Fruit fly (Drosophila melanogaster): Measurements from ENCODE around the gene CG12320.
A peak's percentile ranks its signal among the peaks of the same experiment; 100 is the strongest.

Gene CG12320

DNA sequence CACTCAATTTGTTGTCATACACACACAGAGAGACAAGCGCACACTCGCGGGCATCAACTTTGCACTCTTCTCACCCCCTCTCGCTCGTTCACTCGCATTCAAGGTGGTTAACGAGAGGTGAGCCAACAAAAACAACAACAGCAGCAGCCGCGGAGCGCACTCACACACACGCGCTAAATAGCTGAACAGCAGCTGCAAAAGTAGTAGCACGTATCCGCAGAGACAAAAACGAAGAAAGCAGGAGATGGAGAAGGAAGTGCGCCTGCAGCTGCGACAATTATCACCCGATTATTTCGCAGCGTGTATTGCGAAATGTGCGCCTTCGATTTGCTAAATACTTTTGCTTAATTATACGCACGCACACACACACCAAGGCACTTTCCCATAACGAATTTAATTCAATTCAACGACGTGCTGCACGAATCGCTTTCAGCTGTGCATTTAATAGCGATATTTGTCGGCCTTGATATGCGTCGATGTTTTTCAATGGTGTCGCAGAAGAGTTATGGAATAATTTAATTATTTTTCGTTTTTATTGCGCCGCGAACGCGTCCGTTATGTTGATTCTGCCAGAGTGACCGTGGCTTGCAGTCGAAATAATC, 45.9 kb upstream of the CG12320 start (continued):
- TF ChIP-seq CG12391 (tag; optimal IDR thresholded peaks at IDR 0.05) = no peak
- no peak for TF ChIP-seq CG1602 (GFP tag; optimal IDR thresholded peaks at IDR 0.05)
- no peak for TF ChIP-seq Nf-YA (GFP tag; IDR thresholded peaks at IDR 0.05)
- no peak for TF ChIP-seq Mrtf (GFP tag; IDR thresholded peaks at IDR 0.05)
- TF ChIP-seq eve (GFP tag; optimal IDR thresholded peaks at IDR 0.05) = no peak
- no peak for TF ChIP-seq hth (optimal IDR thresholded peaks at IDR 0.05)
- no peak for TF ChIP-seq Kr (GFP tag; optimal IDR thresholded peaks at IDR 0.05)
- TF ChIP-seq CG10979 (tag; optimal IDR thresholded peaks at IDR 0.05) = no peak
- peak; percentile 17 for TF ChIP-seq Bteb2 (GFP tag; optimal IDR thresholded peaks at IDR 0.05)
- TF ChIP-seq E2f1 (GFP tag; IDR thresholded peaks at IDR 0.05) = no peak
- TF ChIP-seq CG11398 (GFP tag; optimal IDR thresholded peaks at IDR 0.05) = peak; percentile 40
- TF ChIP-seq CG14667 (GFP tag; IDR thresholded peaks at IDR 0.05) = no peak
- no peak; the same call in 2 of the 3 replicates for TF ChIP-seq ken (GFP tag; IDR thresholded peaks at IDR 0.05)
- no peak for TF ChIP-seq Spps (tag; optimal IDR thresholded peaks at IDR 0.05)
- TF ChIP-seq caup (GFP tag; optimal IDR thresholded peaks at IDR 0.05; ENCODE audit: severe bottlenecking) = peak; percentile 60
- peak; percentile 22 for TF ChIP-seq CG3163 (GFP tag; optimal IDR thresholded peaks at IDR 0.05)
- no peak for TF ChIP-seq Nf-YB (GFP tag; optimal IDR thresholded peaks at IDR 0.05)
- no peak for TF ChIP-seq Usf (GFP tag; optimal IDR thresholded peaks at IDR 0.05)
- no peak for TF ChIP-seq ab (GFP tag; optimal IDR thresholded peaks at IDR 0.05)
- TF ChIP-seq tgo (GFP tag; IDR thresholded peaks at IDR 0.05) = no peak; the same call in 2 of the 3 replicates
- no peak for TF ChIP-seq CG5245 (GFP tag; optimal IDR thresholded peaks at IDR 0.05)
- TF ChIP-seq CG10366 (GFP tag; IDR thresholded peaks at IDR 0.05) = no peak
- TF ChIP-seq twi (tag; optimal IDR thresholded peaks at IDR 0.05) = no peak
- TF ChIP-seq Opbp (GFP tag; IDR thresholded peaks at IDR 0.05; ENCODE audit: partially characterized antibody) = 0 out of 3 replicates have a peak, but pooled peaks have one; percentile 18
- TF ChIP-seq wdn (GFP tag; IDR thresholded peaks at IDR 0.05) = no peak
- TF ChIP-seq shn (GFP tag; optimal IDR thresholded peaks at IDR 0.05) = no peak
- TF ChIP-seq tll (GFP tag; optimal IDR thresholded peaks at IDR 0.05) = peak in 1 of 2 experiments; percentile 57
- TF ChIP-seq Myb (GFP tag; optimal IDR thresholded peaks at IDR 0.05) = no peak
- TF ChIP-seq CG7786 (GFP tag; optimal IDR thresholded peaks at IDR 0.05) = no peak
- no peak for TF ChIP-seq CG1603 (tag; optimal IDR thresholded peaks at IDR 0.05)
- TF ChIP-seq CG2889 (GFP tag; IDR thresholded peaks at IDR 0.05) = 0 out of 3 replicates have a peak, but pooled peaks have one; percentile 26
- peak; percentile 95 for TF ChIP-seq CG4360 (GFP tag; IDR thresholded peaks at IDR 0.05)
- TF ChIP-seq Rfx (GFP tag; IDR thresholded peaks at IDR 0.05) = peak; percentile 56
- TF ChIP-seq CG2199 (GFP tag; IDR thresholded peaks at IDR 0.05) = peak; percentile 76; the same call in 2 of the 3 replicates
- peak; percentile 53 for TF ChIP-seq B-H2 (GFP tag; optimal IDR thresholded peaks at IDR 0.05)
- no peak for TF ChIP-seq CG13424 (tag; optimal IDR thresholded peaks at IDR 0.05)
- no peak for TF ChIP-seq Fer1 (GFP tag; optimal IDR thresholded peaks at IDR 0.05)
- no peak for TF ChIP-seq pzg (GFP tag; optimal IDR thresholded peaks at IDR 0.05)
- no peak for TF ChIP-seq crc (GFP tag; optimal IDR thresholded peaks at IDR 0.05)
- no peak for TF ChIP-seq Hr39 (optimal IDR thresholded peaks at IDR 0.05)
- TF ChIP-seq croc (GFP tag; conservative IDR thresholded peaks at IDR 0.05) = no peak
- TF ChIP-seq Dip2 (GFP tag; IDR thresholded peaks at IDR 0.05) = no peak
- TF ChIP-seq CG12071 (GFP tag; optimal IDR thresholded peaks at IDR 0.05) = peak; percentile 38
- no peak for TF ChIP-seq CG4328 (GFP tag; optimal IDR thresholded peaks at IDR 0.05)
- 0 out of 2 replicates have a peak, but pooled peaks have one; percentile 23 for TF ChIP-seq Ptx1 (GFP tag; IDR thresholded peaks at IDR 0.05)
- TF ChIP-seq Abd-B (GFP tag; optimal IDR thresholded peaks at IDR 0.05) = no peak
- TF ChIP-seq CG8478 (optimal IDR thresholded peaks at IDR 0.05) = peak; percentile 12
- peak; percentile 26 for TF ChIP-seq nom (GFP tag; optimal IDR thresholded peaks at IDR 0.05)
- TF ChIP-seq mam (GFP tag; optimal IDR thresholded peaks at IDR 0.05) = peak; percentile 25
- peak; percentile 41 for TF ChIP-seq da (GFP tag; optimal IDR thresholded peaks at IDR 0.05)
- TF ChIP-seq CG30403 (GFP tag; optimal IDR thresholded peaks at IDR 0.05) = no peak
- TF ChIP-seq CG10274 (GFP tag; optimal IDR thresholded peaks at IDR 0.05) = no peak

Measured in whole organism, embryonic.